Worm (Caenorhabditis elegans) whole organism, L4 larva: ENCODE measurements around the gene F58E2.4.

Source experiments
- fos-1 ChIP-seq: fragments of 150-350 bp; optimal IDR thresholded peaks from 2 replicates; lab custom pipeline; 2014; ENCODE audit warnings: missing biosample characterization, missing genetic modification characterization
- unc-62 ChIP-seq, 3 experiments: fragments of 150-350 bp in 1 of 3; sonication (generic microtip); optimal IDR thresholded peaks in 2 of 3; peaks in 1 of 3; 1 replicate in 1 of 3; 2 replicates in 2 of 3; lab custom pipeline; 2014 to 2017; ENCODE audit warnings: missing biosample characterization in 3 of 3, missing genetic modification characterization in 3 of 3, missing genetic modification reagents in 3 of 3, missing genotype in 1 of 3

ce11 chrIV:3482195-3482959 lies 19.2 kb downstream of the F58E2.4 start, which contains the start of gene srz-82:
- TF ChIP-seq unc-62 (GFP tag; optimal IDR thresholded peaks at IDR 0.05 in 1 of 2; lab: Kevin White, UChicago) (peak in 1 of 2 experiments; percentile 96), unc-62 (tag; optimal IDR thresholded peaks at IDR 0.05; lab: Kevin White, UChicago) (no peak), fos-1 (no peak)
